Worm (Caenorhabditis elegans) whole organism, young adult: Measurements from ENCODE around the gene F58B3.6.

Experiments used
- C06A6.2 ChIP-seq: fragments of 200-800 bp; sonication (Bioruptor generic); conservative IDR thresholded peaks from 2 replicates; pipeline ENCODE4 v1.3.6; 2022; ENCODE audit warnings: missing genetic modification characterization, missing compliant biosample characterization
- F33H1.4 ChIP-seq: fragments of 200-800 bp; sonication (Bioruptor generic); IDR thresholded peaks from 2 replicates; pipeline ENCODE4 v1.3.6; 2022; ENCODE audit warnings: missing genetic modification reagents, missing genetic modification characterization, missing compliant biosample characterization
- ama-1 ChIP-seq, 3 experiments: fragments of 150-350 bp in 1 of 3; sonication (generic microtip) in 2 of 3; optimal IDR thresholded peaks; 2 replicates each; lab custom pipeline; 2014 to 2018; ENCODE audit warnings: missing biosample characterization in 2 of 3, missing genetic modification characterization in 2 of 3, missing genetic modification reagents in 2 of 3
- him-1 ChIP-seq: sonication (generic microtip); optimal IDR thresholded peaks from 2 replicates; lab custom pipeline; 2016; ENCODE audit warnings: missing genotype, missing genetic modification reagents, missing genetic modification characterization, missing compliant biosample characterization
- nhr-120 ChIP-seq: fragments of 200-800 bp; sonication (Bioruptor generic); IDR thresholded peaks from 2 replicates; pipeline ENCODE4 v1.3.6; 2022; ENCODE audit warnings: missing genetic modification characterization, missing compliant biosample characterization
- pha-4 ChIP-seq: fragments of 150-350 bp; sonication (generic microtip); optimal IDR thresholded peaks from 2 replicates; lab custom pipeline; 2014; ENCODE audit warnings: missing biosample characterization, missing genetic modification reagents, missing genetic modification characterization
- somi-1 ChIP-seq: fragments of 200-800 bp; sonication (Bioruptor generic); optimal IDR thresholded peaks from 2 replicates; lab custom pipeline; 2018; ENCODE audit warnings: mild to moderate bottlenecking, missing genetic modification characterization, missing compliant biosample characterization
- tlf-1 ChIP-seq: fragments of 200-800 bp; sonication (Bioruptor generic); optimal IDR thresholded peaks from 2 replicates; lab custom pipeline; 2018; ENCODE audit warnings: mild to moderate bottlenecking, missing genetic modification characterization, missing compliant biosample characterization

DNA sequence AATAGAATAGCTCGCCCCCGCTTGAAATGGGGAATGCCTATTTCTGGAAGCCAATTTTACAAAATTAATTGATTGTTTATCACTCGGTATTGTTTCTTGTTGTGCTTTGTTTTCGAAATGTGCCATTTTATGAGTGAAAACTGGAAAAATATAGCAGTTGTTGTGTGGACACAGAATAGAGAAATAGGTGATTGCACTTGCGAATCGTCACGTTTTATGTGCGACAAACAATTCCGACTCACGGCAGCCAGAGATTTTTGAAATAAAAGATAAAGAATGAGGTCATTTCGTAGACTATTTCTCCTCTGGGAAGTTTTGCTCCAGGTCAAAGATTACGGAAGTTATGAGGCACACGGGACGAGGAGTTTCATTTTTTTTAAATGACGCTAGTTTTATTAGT, 10.5 kb downstream of the F58B3.6 start:
- TF ChIP-seq ama-1 (optimal IDR thresholded peaks at IDR 0.05; lab: Kevin White, UChicago): no peak
- TF ChIP-seq ama-1 (GFP tag; optimal IDR thresholded peaks at IDR 0.05; lab: Kevin White, UChicago): no peak
- TF ChIP-seq tlf-1: no peak
- TF ChIP-seq nhr-120: no peak
- no peak for TF ChIP-seq pha-4 (tag; lab: Kevin White, UChicago)
- TF ChIP-seq F33H1.4: no peak
- TF ChIP-seq C06A6.2 (GFP tag; lab: Robert Waterston, UW): no peak
- no peak for TF ChIP-seq somi-1 (GFP tag; lab: Kevin White, UChicago)
- no peak for TF ChIP-seq him-1 (tag; lab: Kevin White, UChicago)
